Fruit fly (Drosophila melanogaster) whole organism, wandering third instar larva: Measurements from ENCODE around the gene CG5810.
A peak's percentile ranks its signal among the peaks of the same experiment; 100 is the strongest.

ENCODE experiments used
- Abd-B ChIP-seq: fragments of >200 bp; optimal IDR thresholded peaks from 2 replicates; lab custom pipeline; 2017; ENCODE audit warnings: missing biosample characterization, missing genetic modification characterization
- CG32264 ChIP-seq: fragments of 200-800 bp; sonication (Bioruptor generic); optimal IDR thresholded peaks from 2 replicates; lab custom pipeline; 2016; ENCODE audit warnings: missing biosample characterization, missing genetic modification characterization
- CG9705 ChIP-seq: fragments of 200-800 bp; sonication (Bioruptor generic); optimal IDR thresholded peaks from 2 replicates; lab custom pipeline; 2018; ENCODE audit warnings: missing biosample characterization, mild to moderate bottlenecking, missing genetic modification characterization
- CrebA ChIP-seq: fragments of 200-800 bp; sonication (Bioruptor generic); optimal IDR thresholded peaks from 2 replicates; lab custom pipeline; 2016; ENCODE audit warnings: missing biosample characterization, mild to moderate bottlenecking, missing genetic modification characterization, borderline replicate concordance
- Dfd ChIP-seq: fragments of >200 bp; optimal IDR thresholded peaks from 2 replicates; lab custom pipeline; 2017; ENCODE audit warnings: missing biosample characterization, missing genetic modification characterization
- Dif ChIP-seq: fragments of 200-275, 200-300 bp; sonication (Bioruptor generic); optimal IDR thresholded peaks from 2 replicates; lab custom pipeline; 2018; ENCODE audit warnings: missing biosample characterization, missing genetic modification characterization; ENCODE audit not compliant: partially characterized antibody
- GATAd ChIP-seq: sonication (Bioruptor generic); optimal IDR thresholded peaks from 2 replicates; lab custom pipeline; 2016; ENCODE audit warnings: missing biosample characterization, missing genetic modification characterization
- HLH106 ChIP-seq: fragments of 200-800 bp; optimal IDR thresholded peaks from 3 replicates; lab custom pipeline; 2019; ENCODE audit warnings: missing biosample characterization, mild to moderate bottlenecking, missing genetic modification characterization, moderate library complexity
- Hnf4 ChIP-seq: fragments of 200-800 bp; sonication (Bioruptor generic); optimal IDR thresholded peaks from 2 replicates; lab custom pipeline; 2016; ENCODE audit warnings: missing biosample characterization, mild to moderate bottlenecking, missing genetic modification characterization
- Hr78 ChIP-seq: fragments of >200 bp; optimal IDR thresholded peaks from 2 replicates; lab custom pipeline; 2017; ENCODE audit warnings: missing biosample characterization, missing genetic modification characterization
- Hr83 ChIP-seq: fragments of 200-300 bp; sonication (Bioruptor generic); optimal IDR thresholded peaks from 2 replicates; lab custom pipeline; 2016; ENCODE audit warnings: missing biosample characterization, mild to moderate bottlenecking, missing genetic modification characterization, moderate library complexity; ENCODE audit not compliant: poor library complexity, severe bottlenecking
- Jra ChIP-seq: sonication (Bioruptor generic); optimal IDR thresholded peaks from 2 replicates; lab custom pipeline; 2016; ENCODE audit warnings: missing biosample characterization, missing genetic modification characterization
- Mio ChIP-seq: sonication (Bioruptor generic); optimal IDR thresholded peaks from 2 replicates; lab custom pipeline; 2016; ENCODE audit warnings: missing biosample characterization, missing genetic modification characterization
- Myc ChIP-seq: fragments of >200 bp; optimal IDR thresholded peaks from 2 replicates; lab custom pipeline; 2017
- N ChIP-seq: fragments of >200 bp; optimal IDR thresholded peaks from 2 replicates; lab custom pipeline; 2018; ENCODE audit warnings: missing biosample characterization, missing external identifiers, missing genetic modification characterization
- OdsH ChIP-seq: fragments of 200-800 bp; sonication (Bioruptor generic); optimal IDR thresholded peaks from 2 replicates; lab custom pipeline; 2016; ENCODE audit warnings: missing biosample characterization, mild to moderate bottlenecking, missing genetic modification characterization
- Rel ChIP-seq, 2 experiments: fragments of 200-800 bp; sonication (Bioruptor generic) in 1 of 2; optimal IDR thresholded peaks; 2 replicates in 1 of 2; 3 replicates in 1 of 2; lab custom pipeline; 2016 to 2019; ENCODE audit warnings: mild to moderate bottlenecking in 2 of 2, missing biosample characterization in 2 of 2, missing genetic modification characterization in 2 of 2, moderate library complexity in 1 of 2
- Sp1 ChIP-seq: fragments of 200-800 bp; sonication (Bioruptor generic); optimal IDR thresholded peaks from 3 replicates; lab custom pipeline; 2019; ENCODE audit warnings: missing biosample characterization, mild to moderate bottlenecking, missing genetic modification characterization, moderate library complexity
- Vsx2 ChIP-seq: fragments of 200-300, 225-300 bp; sonication (Bioruptor generic); optimal IDR thresholded peaks from 2 replicates; lab custom pipeline; 2018; ENCODE audit warnings: missing biosample characterization, missing genetic modification characterization; ENCODE audit not compliant: partially characterized antibody
- br ChIP-seq: fragments of 200-800 bp; sonication (Bioruptor generic); optimal IDR thresholded peaks from 2 replicates; lab custom pipeline; 2016; ENCODE audit warnings: missing biosample characterization, missing genetic modification characterization
- brk ChIP-seq: fragments of 200-800 bp; sonication (Bioruptor generic); optimal IDR thresholded peaks from 2 replicates; lab custom pipeline; 2016; ENCODE audit warnings: missing biosample characterization, mild to moderate bottlenecking, missing genetic modification characterization
- dl ChIP-seq, 2 experiments: fragments of 175-275, 200-275 bp in 1 of 2; fragments of 200-275 bp in 1 of 2; sonication (Bioruptor generic); optimal IDR thresholded peaks; lab custom pipeline; 2018; ENCODE audit warnings: mild to moderate bottlenecking in 2 of 2, missing biosample characterization in 2 of 2, missing genetic modification characterization in 2 of 2, moderate library complexity in 2 of 2; ENCODE audit not compliant: partially characterized antibody in 2 of 2, insufficient read depth in 1 of 2
- dmrt93B ChIP-seq: fragments of 200-800 bp; sonication (Bioruptor generic); optimal IDR thresholded peaks from 2 replicates; lab custom pipeline; 2018; ENCODE audit warnings: missing biosample characterization, mild to moderate bottlenecking, missing genetic modification characterization
- dsf ChIP-seq: sonication (Bioruptor generic); optimal IDR thresholded peaks from 2 replicates; lab custom pipeline; 2016; ENCODE audit warnings: missing biosample characterization, missing genetic modification characterization, borderline replicate concordance
- ey ChIP-seq: fragments of 200-800 bp; sonication (Bioruptor generic); optimal IDR thresholded peaks from 2 replicates; lab custom pipeline; 2016; ENCODE audit warnings: missing biosample characterization, missing genetic modification characterization
- foxo ChIP-seq, 2 experiments: fragments of 200-800 bp; sonication (Bioruptor generic); optimal IDR thresholded peaks; 2 replicates in 1 of 2; 3 replicates in 1 of 2; lab custom pipeline; 2016 to 2017; ENCODE audit warnings: missing biosample characterization in 2 of 2, missing genetic modification characterization in 2 of 2
- fru ChIP-seq: fragments of 200-800 bp; sonication (Bioruptor generic); optimal IDR thresholded peaks from 3 replicates; lab custom pipeline; 2016; ENCODE audit warnings: missing biosample characterization, mild to moderate bottlenecking, missing genetic modification characterization
- h ChIP-seq: fragments of 200-800 bp; sonication (Bioruptor generic); optimal IDR thresholded peaks from 3 replicates; lab custom pipeline; 2016; ENCODE audit warnings: missing biosample characterization, mild to moderate bottlenecking, missing genetic modification characterization
- jim ChIP-seq: fragments of 175-275, 200-325 bp; sonication (Bioruptor generic); optimal IDR thresholded peaks from 2 replicates; lab custom pipeline; 2016; ENCODE audit warnings: missing biosample characterization, mild to moderate bottlenecking, missing genetic modification characterization
- lola ChIP-seq: fragments of >200 bp; optimal IDR thresholded peaks from 2 replicates; lab custom pipeline; 2017; ENCODE audit warnings: missing biosample characterization, missing genetic modification characterization
- pan ChIP-seq: fragments of >200 bp; optimal IDR thresholded peaks from 2 replicates; lab custom pipeline; 2017
- psq ChIP-seq: fragments of 200-800 bp; sonication (Bioruptor generic); optimal IDR thresholded peaks from 3 replicates; lab custom pipeline; 2017; ENCODE audit warnings: missing biosample characterization, mild to moderate bottlenecking, missing genetic modification characterization, moderate library complexity
- rgr ChIP-seq: fragments of 200-800 bp; sonication (Bioruptor generic); optimal IDR thresholded peaks from 3 replicates; lab custom pipeline; 2016; ENCODE audit warnings: missing biosample characterization, mild to moderate bottlenecking, missing genetic modification characterization
- sage ChIP-seq: fragments of 200-800 bp; sonication (Bioruptor generic); optimal IDR thresholded peaks from 2 replicates; lab custom pipeline; 2016; ENCODE audit warnings: missing biosample characterization, mild to moderate bottlenecking, missing genetic modification characterization
- sv ChIP-seq: fragments of 200-800 bp; sonication (Bioruptor generic); optimal IDR thresholded peaks from 3 replicates; lab custom pipeline; 2016; ENCODE audit warnings: missing biosample characterization, missing genetic modification characterization
- tai ChIP-seq: sonication (Bioruptor generic); optimal IDR thresholded peaks from 2 replicates; lab custom pipeline; 2016; ENCODE audit warnings: missing biosample characterization, missing genetic modification characterization
- usp ChIP-seq: fragments of >200 bp; optimal IDR thresholded peaks from 2 replicates; lab custom pipeline; 2017; ENCODE audit warnings: missing biosample characterization, missing genetic modification characterization
- woc ChIP-seq: sonication (Bioruptor generic); optimal IDR thresholded peaks from 2 replicates; lab custom pipeline; 2016; ENCODE audit warnings: missing biosample characterization, mild to moderate bottlenecking, missing genetic modification characterization

CG5810 gene

dm6 chr3R:21185655-21186054 is 22.1 kb downstream of the CG5810 start:
- TF ChIP-seq CG32264 (no peak), OdsH (GFP tag; lab: Kevin White, UChicago) (no peak), lola (GFP tag; lab: Kevin White, UChicago) (no peak), pan (no peak), Mio (no peak)

DNA sequence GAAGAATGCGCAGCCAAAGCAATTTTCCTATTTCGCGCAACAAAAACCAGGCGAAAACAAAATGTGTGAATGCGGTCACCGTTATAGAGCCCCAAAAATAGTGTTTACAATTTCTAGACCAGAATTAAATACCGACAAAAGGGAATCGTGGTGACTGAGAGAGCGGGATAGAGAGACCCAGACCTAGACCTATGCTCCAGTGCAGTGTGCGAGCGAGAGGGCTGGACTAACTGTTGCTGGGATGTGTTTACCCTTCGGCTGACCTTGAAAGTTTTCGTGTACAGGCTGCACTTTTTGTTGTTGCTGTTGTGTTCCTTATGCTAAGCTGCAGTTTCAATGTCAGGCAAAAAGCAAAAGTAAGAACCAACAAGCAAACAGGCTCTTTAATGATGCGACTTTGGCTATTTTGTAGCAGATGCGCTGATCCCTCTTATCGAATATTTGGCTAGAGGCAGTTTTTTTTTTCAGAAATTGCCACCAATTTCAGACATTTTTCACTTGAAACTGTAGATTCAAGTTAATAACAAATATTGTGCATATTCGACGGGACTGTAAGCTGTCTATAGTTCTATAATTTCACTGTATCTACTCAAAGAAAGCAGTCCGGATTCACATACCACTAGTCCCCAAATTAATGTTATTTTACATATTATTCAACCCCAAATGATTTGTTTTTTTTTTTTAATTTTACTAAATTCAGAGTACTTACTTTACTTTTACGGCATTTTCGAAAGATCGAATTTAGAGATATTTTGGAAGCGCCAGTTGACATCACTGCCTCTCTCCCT is 23.2 kb downstream of the CG5810 start:
- TF ChIP-seq Jra (GFP tag; lab: Kevin White, UChicago) (no peak), GATAd (no peak), CrebA (GFP tag; lab: Kevin White, UChicago) (no peak), CG9705 (peak; percentile 18), Hnf4 (GFP tag; lab: Kevin White, UChicago) (no peak), HLH106 (tag; lab: Kevin White, UChicago) (peak; percentile 24), psq (GFP tag; lab: Kevin White, UChicago) (peak; percentile 64), jim (GFP tag; lab: Kevin White, UChicago) (no peak), OdsH (GFP tag; lab: Kevin White, UChicago) (peak; percentile 36), Hr83 (GFP tag; lab: Kevin White, UChicago) (no peak), N (GFP tag; lab: Kevin White, UChicago) (no peak), fru (GFP tag; lab: Kevin White, UChicago) (peak; percentile 55), CG32264 (no peak), sv (peak; percentile 32), Dif (no peak), lola (GFP tag; lab: Kevin White, UChicago) (no peak), Vsx2 (GFP tag; lab: Kevin White, UChicago) (no peak), woc (peak; percentile 89), usp (no peak), Rel (GFP tag; optimal IDR thresholded peaks at IDR 0.05; lab: Kevin White, UChicago) (no peak), Rel (tag; optimal IDR thresholded peaks at IDR 0.05; lab: Kevin White, UChicago) (no peak), rgr (GFP tag; lab: Kevin White, UChicago) (peak; percentile 31), dl (GFP tag; optimal IDR thresholded peaks at IDR 0.05; lab: Kevin White, UChicago; ENCODE audit: insufficient read depth in 1 of 2, partially characterized antibody in 2 of 2) (no peak), Myc (peak; percentile 97), Mio (no peak), dsf (no peak), ey (peak; percentile 59), foxo (GFP tag; optimal IDR thresholded peaks at IDR 0.05; lab: Kevin White, UChicago) (peak in 1 of 2 experiments; percentile 50), Hr78 (no peak), Abd-B (GFP tag; lab: Kevin White, UChicago) (no peak), h (GFP tag; lab: Kevin White, UChicago) (peak; percentile 64), Sp1 (GFP tag; lab: Kevin White, UChicago) (peak; percentile 43), tai (no peak), sage (GFP tag; lab: Kevin White, UChicago) (no peak), pan (no peak), Dfd (GFP tag; lab: Kevin White, UChicago) (no peak), brk (no peak), br (GFP tag; lab: Kevin White, UChicago) (peak; percentile 39), dmrt93B (peak; percentile 8)
